Worm (Caenorhabditis elegans): Measurements from ENCODE around the gene F59A6.12.

- TF ChIP-seq T22C8.4 (GFP tag; IDR thresholded peaks at IDR 0.05) (no peak), ztf-23 (GFP tag; IDR thresholded peaks at IDR 0.05) (no peak), klf-2 (GFP tag; conservative IDR thresholded peaks at IDR 0.05) (no peak), ztf-29 (GFP tag; IDR thresholded peaks at IDR 0.05) (no peak)
Measured at ce11 chrII:5014399-5014798, 2.5 kb upstream of the F59A6.12 start, which contains the start of gene F59A6.2.

Measured in whole organism, midembryonic.